Fruit fly (Drosophila melanogaster): ENCODE measurements around the gene CG1847.

The CG1847 gene

DNA sequence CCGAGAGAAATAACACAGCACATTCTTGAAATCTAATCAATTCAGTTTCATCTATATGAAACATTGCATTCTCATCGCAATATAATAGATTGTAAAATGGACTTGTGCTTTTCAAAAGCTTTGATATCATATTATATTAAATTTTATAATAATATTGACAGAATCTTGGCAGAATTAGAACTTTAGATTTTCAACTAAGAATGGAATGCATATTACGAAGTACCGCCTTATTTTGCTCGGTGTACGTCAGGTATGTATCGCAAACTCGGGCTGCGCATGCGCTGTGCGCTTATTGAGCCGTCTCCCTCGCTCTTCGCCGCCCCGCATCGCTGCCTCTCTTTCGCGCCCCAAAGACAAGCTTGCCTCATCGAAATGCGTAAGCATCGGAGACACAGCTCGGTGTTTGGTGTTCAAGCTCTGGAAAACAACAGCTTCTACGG is 46.2 kb downstream of the CG1847 start (continued):
- TF ChIP-seq Sox15 (GFP tag; optimal IDR thresholded peaks at IDR 0.05): peak; percentile 72
- TF ChIP-seq Met (GFP tag; optimal IDR thresholded peaks at IDR 0.05): peak; percentile 72
- peak; percentile 89 for TF ChIP-seq svp (GFP tag)
- peak; percentile 56 for TF ChIP-seq Sox14 (GFP tag; optimal IDR thresholded peaks at IDR 0.05)
- peak; percentile 68 for TF ChIP-seq Eip75B (GFP tag; optimal IDR thresholded peaks at IDR 0.05)
- TF ChIP-seq CG6808 (GFP tag; optimal IDR thresholded peaks at IDR 0.05): peak; percentile 92
- TF ChIP-seq CG11902 (GFP tag; optimal IDR thresholded peaks at IDR 0.05): peak; percentile 53
- peak; percentile 74 for TF ChIP-seq Lpt (GFP tag; optimal IDR thresholded peaks at IDR 0.05)

DNA sequence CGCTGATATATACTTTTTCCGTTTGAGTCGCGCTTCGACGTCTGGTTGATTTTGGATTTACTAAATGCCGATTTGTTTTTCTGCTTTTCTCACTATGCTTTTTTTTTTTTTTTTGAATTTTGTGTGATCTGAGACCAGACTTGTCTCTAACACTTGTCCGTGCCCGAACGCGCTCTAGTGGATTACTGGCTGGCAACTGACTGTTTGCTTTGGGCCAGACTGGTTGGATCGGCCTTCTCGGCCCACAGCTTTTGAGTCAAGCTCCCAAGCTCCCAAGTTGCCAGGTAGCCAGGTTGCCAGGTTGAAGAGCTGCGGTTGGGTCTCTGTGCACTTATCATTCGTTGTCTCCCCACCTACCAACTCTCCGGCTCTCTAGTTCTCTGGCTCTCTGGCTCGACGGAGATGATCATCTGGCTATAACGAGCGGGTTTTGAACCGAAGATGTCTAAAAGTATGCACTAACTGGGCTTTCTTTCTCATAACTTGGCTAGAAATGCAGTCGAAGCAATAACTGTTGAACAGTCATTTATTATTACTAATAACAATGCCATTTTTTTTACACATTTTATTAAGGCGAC is 48.2 kb downstream of the CG1847 start, which contains the start of gene pot:
pot (minus strand) TSS at position 205 of the 578 bp plus-strand sequence.
- TF ChIP-seq CG6163 (GFP tag; IDR thresholded peaks at IDR 0.05) (0 out of 3 replicates have a peak, but pooled peaks have one; percentile 12), CG6854 (GFP tag; optimal IDR thresholded peaks at IDR 0.05) (peak; percentile 22), Lpt (GFP tag; optimal IDR thresholded peaks at IDR 0.05) (peak; percentile 15), Ets96B (tag; optimal IDR thresholded peaks at IDR 0.05) (no peak), eg (GFP tag; IDR thresholded peaks at IDR 0.05) (peak; percentile 49; the same call in 1 of the 3 replicates), CG32006 (GFP tag; optimal IDR thresholded peaks at IDR 0.05) (peak; percentile 6), Hr38 (GFP tag; optimal IDR thresholded peaks at IDR 0.05) (no peak), CG1621 (tag; optimal IDR thresholded peaks at IDR 0.05) (no peak), CG8632 (GFP tag; optimal IDR thresholded peaks at IDR 0.05) (no peak), Sox102F (GFP tag; optimal IDR thresholded peaks at IDR 0.05) (peak; percentile 13), Smox (GFP tag; optimal IDR thresholded peaks at IDR 0.05) (no peak), CG9139 (GFP tag; optimal IDR thresholded peaks at IDR 0.05) (peak; percentile 5), OdsH (GFP tag; optimal IDR thresholded peaks at IDR 0.05) (no peak), Eip78C (GFP tag) (peak; percentile 50), CG6276 (GFP tag; optimal IDR thresholded peaks at IDR 0.05) (peak; percentile 27), CG6808 (GFP tag; optimal IDR thresholded peaks at IDR 0.05) (peak; percentile 23), CG15336 (GFP tag; IDR thresholded peaks at IDR 0.05) (0 out of 2 replicates have a peak, but pooled peaks have one; percentile 20), fkh (GFP tag; optimal IDR thresholded peaks at IDR 0.05) (peak; percentile 15), topi (GFP tag; optimal IDR thresholded peaks at IDR 0.05) (no peak)
